Fruit fly (Drosophila melanogaster): ENCODE results near the gene shop.
A peak's percentile ranks its signal among the peaks of the same experiment; 100 is the strongest.

The shop gene

dm6 chrX:18883999-18884671 is 35.8 kb upstream of the shop start, which contains the start of gene CG7332:
TSS of gene CG7332 (plus strand) at chrX:18884513.
- TF ChIP-seq CG13424 (tag; optimal IDR thresholded peaks at IDR 0.05), result no peak
- TF ChIP-seq CG18262 (tag; optimal IDR thresholded peaks at IDR 0.05), result peak; percentile 3
- no peak for TF ChIP-seq kni (GFP tag; optimal IDR thresholded peaks at IDR 0.05)
- TF ChIP-seq oc (tag; optimal IDR thresholded peaks at IDR 0.05), result no peak
- TF ChIP-seq trh (GFP tag; optimal IDR thresholded peaks at IDR 0.05), result no peak
- peak; percentile 43; the same call in 1 of the 2 replicates for TF ChIP-seq sna (GFP tag; IDR thresholded peaks at IDR 0.05; ENCODE audit: partially characterized antibody)
- 0 out of 2 replicates have a peak, but pooled peaks have one; percentile 23 for TF ChIP-seq ranshi (GFP tag; IDR thresholded peaks at IDR 0.05)
- TF ChIP-seq CG1832 (GFP tag; optimal IDR thresholded peaks at IDR 0.05), result no peak
- TF ChIP-seq pros (GFP tag; optimal IDR thresholded peaks at IDR 0.05), result no peak
- no peak for TF ChIP-seq CG16779 (GFP tag; IDR thresholded peaks at IDR 0.05)
- TF ChIP-seq crc (GFP tag; optimal IDR thresholded peaks at IDR 0.05), result no peak
- TF ChIP-seq run (tag; optimal IDR thresholded peaks at IDR 0.05), result no peak
- TF ChIP-seq CG8924 (tag; optimal IDR thresholded peaks at IDR 0.05), result peak; percentile 28
- no peak for TF ChIP-seq CG10267 (tag; optimal IDR thresholded peaks at IDR 0.05)
- no peak for TF ChIP-seq CG11085 (GFP tag; IDR thresholded peaks at IDR 0.05)
- TF ChIP-seq CG9437 (GFP tag; optimal IDR thresholded peaks at IDR 0.05), result peak; percentile 59
- no peak for TF ChIP-seq Hr39 (optimal IDR thresholded peaks at IDR 0.05)
- TF ChIP-seq Sry-β (GFP tag; optimal IDR thresholded peaks at IDR 0.05), result no peak
- TF ChIP-seq CG17385 (GFP tag; optimal IDR thresholded peaks at IDR 0.05), result no peak
- TF ChIP-seq CG13775 (GFP tag; optimal IDR thresholded peaks at IDR 0.05), result no peak
- no peak for TF ChIP-seq CG1647 (GFP tag; optimal IDR thresholded peaks at IDR 0.05)
- peak; percentile 6; the same call in 1 of the 2 replicates for TF ChIP-seq CG42726 (GFP tag; IDR thresholded peaks at IDR 0.05; ENCODE audit: partially characterized antibody)
- TF ChIP-seq corto (GFP tag; optimal IDR thresholded peaks at IDR 0.05), result no peak
- no peak for TF ChIP-seq jing (GFP tag; optimal IDR thresholded peaks at IDR 0.05)
- no peak for TF ChIP-seq usp (GFP tag; optimal IDR thresholded peaks at IDR 0.05)
- TF ChIP-seq CG31224 (GFP tag; IDR thresholded peaks at IDR 0.05), result no peak
- no peak for TF ChIP-seq CG7928 (GFP tag; optimal IDR thresholded peaks at IDR 0.05)
- no peak for TF ChIP-seq zen (tag; optimal IDR thresholded peaks at IDR 0.05)
- TF ChIP-seq Dip2 (GFP tag; IDR thresholded peaks at IDR 0.05), result no peak
- peak in 1 of 2 experiments; percentile 18 for TF ChIP-seq Pdp1 (GFP tag; optimal IDR thresholded peaks at IDR 0.05)
- TF ChIP-seq hkb (optimal IDR thresholded peaks at IDR 0.05), result no peak
- TF ChIP-seq hkb (GFP tag; IDR thresholded peaks at IDR 0.05), result peak; percentile 50
- TF ChIP-seq az2 (GFP tag; optimal IDR thresholded peaks at IDR 0.05), result peak; percentile 15
- peak; percentile 23 for TF ChIP-seq phol (tag; optimal IDR thresholded peaks at IDR 0.05)
- TF ChIP-seq cato (GFP tag; optimal IDR thresholded peaks at IDR 0.05; ENCODE audit: borderline replicate concordance), result no peak
- no peak for TF ChIP-seq CG3847 (GFP tag; IDR thresholded peaks at IDR 0.05)
- TF ChIP-seq CG17328 (GFP tag; IDR thresholded peaks at IDR 0.05), result no peak
- no peak for TF ChIP-seq ap (GFP tag; IDR thresholded peaks at IDR 0.05)
- TF ChIP-seq kay (GFP tag; optimal IDR thresholded peaks at IDR 0.05), result no peak
- no peak for TF ChIP-seq B-H2 (GFP tag; optimal IDR thresholded peaks at IDR 0.05)
- no peak for TF ChIP-seq CG2875 (GFP tag; optimal IDR thresholded peaks at IDR 0.05)
- no peak for TF ChIP-seq CG31388 (GFP tag; optimal IDR thresholded peaks at IDR 0.05)
- no peak for TF ChIP-seq CG31365 (tag; optimal IDR thresholded peaks at IDR 0.05)
- no peak for TF ChIP-seq Meics (GFP tag; optimal IDR thresholded peaks at IDR 0.05)
- TF ChIP-seq nmo (GFP tag; optimal IDR thresholded peaks at IDR 0.05), result peak; percentile 17
- TF ChIP-seq CG15696 (tag; optimal IDR thresholded peaks at IDR 0.05), result no peak
- TF ChIP-seq CG34422 (GFP tag; IDR thresholded peaks at IDR 0.05), result no peak
- TF ChIP-seq grau (tag; optimal IDR thresholded peaks at IDR 0.05), result no peak
- no peak; the same call in 1 of the 2 replicates for TF ChIP-seq slbo (GFP tag; IDR thresholded peaks at IDR 0.05)
- TF ChIP-seq CG16863 (GFP tag; optimal IDR thresholded peaks at IDR 0.05), result no peak
